Worm (Caenorhabditis elegans): ENCODE data around the gene mrp-2.

- TF ChIP-seq ceh-24 (tag; optimal IDR thresholded peaks at IDR 0.05) (no peak), npax-4 (tag; optimal IDR thresholded peaks at IDR 0.05) (no peak), ceh-34 (tag; optimal IDR thresholded peaks at IDR 0.05) (no peak), rnt-1 (tag; optimal IDR thresholded peaks at IDR 0.05) (no peak), sdc-2 (tag; optimal IDR thresholded peaks at IDR 0.05) (no peak), dmd-4 (tag; optimal IDR thresholded peaks at IDR 0.05; ENCODE audit: borderline replicate concordance) (no peak), unc-86 (tag; optimal IDR thresholded peaks at IDR 0.05) (no peak)
These were observed 15.3 kb upstream of the mrp-2 start, which contains the start of gene mrp-1 for ce11 chrX:587798-588197.
